Worm (Caenorhabditis elegans) whole organism, young adult: ENCODE data around the gene ins-31.

Experiments
- B0019.2 ChIP-seq: fragments of 200-800 bp; sonication (Bioruptor generic); conservative IDR thresholded peaks from 2 replicates; pipeline ENCODE4 v1.3.6; 2022; ENCODE audit warnings: missing genetic modification reagents, missing genetic modification characterization, missing compliant biosample characterization
- C17E4.6 ChIP-seq: fragments of 200-800 bp; sonication (Bioruptor generic); IDR thresholded peaks from 2 replicates; pipeline ENCODE4 v1.3.6; 2022; ENCODE audit warnings: missing genetic modification reagents, missing genetic modification characterization, missing compliant biosample characterization
- D2030.7 ChIP-seq: fragments of 200-800 bp; sonication (Bioruptor generic); IDR thresholded peaks from 2 replicates; pipeline ENCODE4 v1.3.6; 2022; ENCODE audit warnings: missing genetic modification reagents, missing genetic modification characterization, missing compliant biosample characterization
- F52B5.7 ChIP-seq: sonication (generic microtip); optimal IDR thresholded peaks from 2 replicates; lab custom pipeline; 2016; ENCODE audit warnings: mild to moderate bottlenecking, missing genetic modification characterization, missing compliant biosample characterization
- F57C9.4 ChIP-seq: sonication (generic microtip); optimal IDR thresholded peaks from 2 replicates; lab custom pipeline; 2017; ENCODE audit warnings: mild to moderate bottlenecking, missing genetic modification characterization, missing compliant biosample characterization
- Y95B8A.8 ChIP-seq: fragments of 200-800 bp; sonication (Bioruptor generic); IDR thresholded peaks from 2 replicates; pipeline ENCODE4 v1.3.6; 2022; ENCODE audit warnings: missing genetic modification reagents, missing genetic modification characterization, missing compliant biosample characterization
- ZK185.1 ChIP-seq: sonication (generic microtip); optimal IDR thresholded peaks from 2 replicates; lab custom pipeline; 2016; ENCODE audit warnings: mild to moderate bottlenecking, missing genetic modification characterization, missing compliant biosample characterization; ENCODE audit not compliant: poor library complexity, severe bottlenecking
- aptf-2 ChIP-seq: fragments of 200-800 bp; sonication (Bioruptor generic); conservative IDR thresholded peaks from 2 replicates; pipeline ENCODE4 v1.3.6; 2022; ENCODE audit warnings: missing genetic modification reagents, missing genetic modification characterization, missing compliant biosample characterization
- ceh-27 ChIP-seq: fragments of 200-800 bp; sonication (Bioruptor generic); optimal IDR thresholded peaks from 2 replicates; lab custom pipeline; 2018; ENCODE audit warnings: mild to moderate bottlenecking, missing genetic modification characterization, moderate library complexity, missing compliant biosample characterization
- ceh-58 ChIP-seq: fragments of 200-800 bp; sonication (Bioruptor generic); IDR thresholded peaks from 2 replicates; pipeline ENCODE4 v1.3.6; 2022; ENCODE audit warnings: missing genetic modification characterization, missing compliant biosample characterization
- die-1 ChIP-seq: sonication (generic microtip); optimal IDR thresholded peaks from 2 replicates; lab custom pipeline; 2016; ENCODE audit warnings: missing genotype, mild to moderate bottlenecking, missing genetic modification characterization, missing compliant biosample characterization
- dox-1 ChIP-seq: fragments of 200-800 bp; sonication (Bioruptor generic); IDR thresholded peaks from 2 replicates; pipeline ENCODE4 v1.3.6; 2022; ENCODE audit warnings: missing genetic modification reagents, missing genetic modification characterization, missing compliant biosample characterization
- efl-1 ChIP-seq: fragments of 150-350 bp; optimal IDR thresholded peaks from 2 replicates; lab custom pipeline; 2014; ENCODE audit warnings: missing biosample characterization, missing genetic modification reagents, missing genetic modification characterization
- egl-18 ChIP-seq: fragments of 200-800 bp; sonication (Bioruptor generic); IDR thresholded peaks from 2 replicates; pipeline ENCODE4 v1.3.6; 2022; ENCODE audit warnings: missing genetic modification reagents, missing genetic modification characterization, missing compliant biosample characterization
- ets-4 ChIP-seq: fragments of 200-800 bp; sonication (Bioruptor generic); optimal IDR thresholded peaks from 2 replicates; lab custom pipeline; 2018; ENCODE audit warnings: mild to moderate bottlenecking, missing genetic modification characterization, missing compliant biosample characterization
- gei-17 ChIP-seq: fragments of 200-800 bp; sonication (Bioruptor generic); optimal IDR thresholded peaks from 2 replicates; lab custom pipeline; 2018; ENCODE audit warnings: mild to moderate bottlenecking, missing genetic modification characterization, missing compliant biosample characterization
- hmg-1.2 ChIP-seq: fragments of 200-800 bp; sonication (Bioruptor generic); IDR thresholded peaks from 2 replicates; pipeline ENCODE4 v1.3.6; 2022; ENCODE audit warnings: missing genetic modification reagents, missing genetic modification characterization, missing compliant biosample characterization
- hsf-1 ChIP-seq: fragments of 200-800 bp; sonication (Bioruptor generic); IDR thresholded peaks from 2 replicates; pipeline ENCODE4 v1.3.6; 2022; ENCODE audit warnings: missing genetic modification reagents, missing genetic modification characterization, missing compliant biosample characterization
- let-526 ChIP-seq: fragments of 200-800 bp; sonication (Bioruptor generic); IDR thresholded peaks from 2 replicates; pipeline ENCODE4 v1.3.6; 2022; ENCODE audit warnings: missing genetic modification reagents, missing genetic modification characterization, missing compliant biosample characterization
- lin-40 ChIP-seq: sonication (generic microtip); optimal IDR thresholded peaks from 2 replicates; lab custom pipeline; 2016; ENCODE audit warnings: missing genetic modification characterization, mild to moderate bottlenecking, missing compliant biosample characterization, missing genotype, missing genetic modification reagents
- madf-3 ChIP-seq: fragments of 200-800 bp; sonication (Bioruptor generic); IDR thresholded peaks from 2 replicates; pipeline ENCODE4 v1.3.6; 2022; ENCODE audit warnings: missing genetic modification reagents, missing genetic modification characterization, missing compliant biosample characterization
- madf-6 ChIP-seq: fragments of 200-800 bp; sonication (Bioruptor generic); IDR thresholded peaks from 2 replicates; pipeline ENCODE4 v1.3.6; 2022; ENCODE audit warnings: missing genetic modification reagents, missing genetic modification characterization, missing compliant biosample characterization
- madf-8 ChIP-seq: fragments of 200-800 bp; sonication (Bioruptor generic); conservative IDR thresholded peaks from 2 replicates; pipeline ENCODE4 v1.3.6; 2022; ENCODE audit warnings: missing genetic modification reagents, missing genetic modification characterization, missing compliant biosample characterization
- mes-4 ChIP-seq: sonication (generic microtip); optimal IDR thresholded peaks from 2 replicates; lab custom pipeline; 2016; ENCODE audit warnings: missing genotype, missing genetic modification characterization, missing compliant biosample characterization
- mxl-1 ChIP-seq: sonication (generic microtip); optimal IDR thresholded peaks from 2 replicates; lab custom pipeline; 2016; ENCODE audit warnings: missing genetic modification characterization, missing compliant biosample characterization
- nfya-2 ChIP-seq: fragments of 200-800 bp; sonication (Bioruptor generic); IDR thresholded peaks from 2 replicates; pipeline ENCODE4 v1.3.6; 2022; ENCODE audit warnings: missing genetic modification reagents, missing genetic modification characterization, missing compliant biosample characterization
- nhr-120 ChIP-seq: fragments of 200-800 bp; sonication (Bioruptor generic); IDR thresholded peaks from 2 replicates; pipeline ENCODE4 v1.3.6; 2022; ENCODE audit warnings: missing genetic modification characterization, missing compliant biosample characterization
- pha-4 ChIP-seq: fragments of 150-350 bp; sonication (generic microtip); optimal IDR thresholded peaks from 2 replicates; lab custom pipeline; 2014; ENCODE audit warnings: missing biosample characterization, missing genetic modification reagents, missing genetic modification characterization
- rcor-1 ChIP-seq: fragments of 200-800 bp; sonication (Bioruptor generic); IDR thresholded peaks from 2 replicates; pipeline ENCODE4 v1.3.6; 2022; ENCODE audit warnings: missing genetic modification reagents, missing genetic modification characterization, missing compliant biosample characterization
- snpc-1.3 ChIP-seq: sonication (generic microtip); optimal IDR thresholded peaks from 2 replicates; lab custom pipeline; 2017; ENCODE audit warnings: missing genetic modification characterization, mild to moderate bottlenecking, missing compliant biosample characterization, antibody characterized with exemption, moderate library complexity, missing genotype, missing genetic modification reagents; ENCODE audit not compliant: insufficient read depth
- unc-62 ChIP-seq: fragments of 150-350 bp; optimal IDR thresholded peaks from 2 replicates; lab custom pipeline; 2014; ENCODE audit warnings: missing biosample characterization, missing genetic modification reagents, missing genetic modification characterization
- zim-3 ChIP-seq: sonication (generic microtip); optimal IDR thresholded peaks from 2 replicates; lab custom pipeline; 2017; ENCODE audit warnings: mild to moderate bottlenecking, missing genetic modification characterization, moderate library complexity, missing compliant biosample characterization
- ztf-26 ChIP-seq: sonication (generic microtip); optimal IDR thresholded peaks from 2 replicates; lab custom pipeline; 2017; ENCODE audit warnings: missing genetic modification characterization, missing compliant biosample characterization

Gene ins-31

ce11 chrII:3156749-3157148 lies 29.9 kb downstream of the ins-31 start, which contains the start of gene sri-33:
Gene sri-33, minus strand, starts transcription at chrII:3156849.
- TF ChIP-seq hsf-1 (GFP tag; lab: Robert Waterston, UW) (no peak), unc-62 (GFP tag; lab: Kevin White, UChicago) (no peak), ceh-27 (GFP tag; lab: Kevin White, UChicago) (no peak), snpc-1.3 (tag; lab: Kevin White, UChicago) (no peak), B0019.2 (GFP tag; lab: Robert Waterston, UW) (no peak), hmg-1.2 (GFP tag; lab: Robert Waterston, UW) (no peak), let-526 (GFP tag; lab: Robert Waterston, UW) (no peak), ztf-26 (tag; lab: Kevin White, UChicago) (no peak), madf-8 (GFP tag; lab: Robert Waterston, UW) (no peak), C17E4.6 (no peak), gei-17 (GFP tag; lab: Kevin White, UChicago) (no peak), ceh-58 (no peak), lin-40 (tag; lab: Kevin White, UChicago) (no peak), aptf-2 (GFP tag; lab: Robert Waterston, UW) (no peak), madf-6 (GFP tag; lab: Robert Waterston, UW) (no peak), zim-3 (tag; lab: Kevin White, UChicago) (no peak), egl-18 (no peak), rcor-1 (GFP tag; lab: Robert Waterston, UW) (no peak), madf-3 (GFP tag; lab: Robert Waterston, UW) (no peak)

- TF ChIP-seq hmg-1.2 (GFP tag; lab: Robert Waterston, UW), result no peak
Measured at ce11 chrII:3158985-3159384, 32.1 kb downstream of the ins-31 start, which contains the start of gene sri-34. Gene sri-34, minus strand, starts transcription at chrII:3159085.

ce11 chrII:3170089-3170488 lies 43.2 kb downstream of the ins-31 start, which contains the start of gene fbxc-55:
Gene fbxc-55, minus strand, starts transcription at chrII:3170189.
- TF ChIP-seq D2030.7, result no peak
- no peak for TF ChIP-seq Y95B8A.8 (GFP tag; lab: Robert Waterston, UW)
- no peak for TF ChIP-seq F52B5.7 (tag; lab: Kevin White, UChicago)
- TF ChIP-seq ets-4, result no peak
- TF ChIP-seq nhr-120 (GFP tag; lab: Robert Waterston, UW), result no peak
- TF ChIP-seq ZK185.1 (tag; lab: Kevin White, UChicago), result no peak
- TF ChIP-seq efl-1, result no peak
- TF ChIP-seq mes-4 (tag; lab: Kevin White, UChicago), result no peak
- no peak for TF ChIP-seq die-1 (tag; lab: Kevin White, UChicago)
- TF ChIP-seq dox-1 (GFP tag; lab: Robert Waterston, UW), result no peak
- TF ChIP-seq pha-4 (tag; lab: Kevin White, UChicago), result no peak
- TF ChIP-seq F57C9.4, result no peak
- TF ChIP-seq, all 124 proteins: peak for 0

- TF ChIP-seq mxl-1 (tag; lab: Kevin White, UChicago), result no peak
- no peak for TF ChIP-seq ceh-58
- no peak for TF ChIP-seq nfya-2 (GFP tag; lab: Robert Waterston, UW)
- TF ChIP-seq hsf-1 (GFP tag; lab: Robert Waterston, UW), result no peak
Measured at ce11 chrII:3172176-3172575, 45.3 kb downstream of the ins-31 start, which contains the start of gene Y27F2A.10. Gene Y27F2A.10, minus strand, starts transcription at chrII:3172276.
